Fruit fly (Drosophila melanogaster): ENCODE data around the gene CG18563.

DNA sequence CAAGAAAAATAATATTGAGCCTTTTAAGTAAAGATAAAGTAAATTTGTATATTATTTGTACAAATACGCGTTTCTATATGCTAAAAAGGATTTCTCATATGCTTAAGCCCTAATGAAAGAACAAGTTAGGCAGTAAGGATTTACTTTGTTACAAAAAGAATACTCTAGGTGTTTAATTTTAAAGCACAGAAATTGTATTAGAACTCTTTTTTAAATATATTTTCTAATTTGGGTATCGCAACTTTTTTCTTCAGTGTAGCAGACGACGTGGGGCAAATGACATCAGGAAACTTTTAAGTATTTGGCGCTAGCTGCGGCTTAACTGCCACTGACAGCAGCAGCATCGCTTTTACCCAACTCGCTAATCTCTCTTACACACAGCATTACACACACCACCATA lies 35.8 kb downstream of the CG18563 start:
- TF ChIP-seq psq (optimal IDR thresholded peaks at IDR 0.05) (no peak), CG8478 (optimal IDR thresholded peaks at IDR 0.05) (no peak), pan (optimal IDR thresholded peaks at IDR 0.05) (no peak)

Data from whole organism.